Comparison of ENCODE assay signal across 4 worm cellular contexts in genomic region chrIII:8446061-8446460, ce11.
A peak's percentile ranks its signal among the peaks of the same experiment; 100 is the strongest.
TF ChIP-seq lines count a peak whose summit lies in the region.

No protein-coding gene starts in this region.

TF ChIP-seq in whole organism, L1 larva, 84 proteins besides CTCF, POLR2A, EP300 and RAD21:
- TF ChIP-seq fkh-8 (tag; optimal IDR thresholded peaks at IDR 0.05; lab: Kevin White, UChicago) (no peak), mep-1 (tag; optimal IDR thresholded peaks at IDR 0.05; lab: Kevin White, UChicago) (peak; percentile 53)

TF ChIP-seq in whole organism, L3 larva, 47 proteins besides CTCF, POLR2A, EP300 and RAD21:
- peak; percentile 81 for TF ChIP-seq ama-1 (optimal IDR thresholded peaks at IDR 0.05; lab: Kevin White, UChicago)
- no peak for TF ChIP-seq nhr-25 (tag; optimal IDR thresholded peaks at IDR 0.05; lab: Kevin White, UChicago)
- TF ChIP-seq pha-4 (tag; optimal IDR thresholded peaks at IDR 0.05; lab: Kevin White, UChicago), result peak; percentile 16
TF ChIP-seq in whole organism, L3 larva: peak in this region for 2.

TF ChIP-seq in whole organism, L4 larva, 104 proteins besides CTCF, POLR2A, EP300 and RAD21:
- TF ChIP-seq arid-1 (GFP tag; conservative IDR thresholded peaks at IDR 0.05; lab: Robert Waterston, UW) (no peak), lim-7 (GFP tag; IDR thresholded peaks at IDR 0.05; lab: Robert Waterston, UW) (peak; percentile 63), dmd-6 (GFP tag; IDR thresholded peaks at IDR 0.05; lab: Robert Waterston, UW) (peak; percentile 6; the same call in 1 of the 2 replicates), pha-4 (GFP tag; IDR thresholded peaks at IDR 0.05; lab: Robert Waterston, UW) (peak; percentile 34; the same call in 1 of the 2 replicates), pha-4 (tag; optimal IDR thresholded peaks at IDR 0.05; lab: Kevin White, UChicago) (no peak), nhr-10 (tag; optimal IDR thresholded peaks at IDR 0.05; lab: Kevin White, UChicago) (no peak), ceh-44 (GFP tag; IDR thresholded peaks at IDR 0.05; lab: Robert Waterston, UW) (no peak), F37D6.2 (tag; optimal IDR thresholded peaks at IDR 0.05; lab: Kevin White, UChicago) (no peak), nhr-48 (tag; optimal IDR thresholded peaks at IDR 0.05; lab: Kevin White, UChicago) (no peak), saeg-2 (GFP tag; IDR thresholded peaks at IDR 0.05; lab: Robert Waterston, UW) (no peak), vab-7 (GFP tag; IDR thresholded peaks at IDR 0.05; lab: Robert Waterston, UW) (no peak), nhr-25 (tag; optimal IDR thresholded peaks at IDR 0.05; lab: Kevin White, UChicago; ENCODE audit: borderline replicate concordance, insufficient read depth) (no peak), lin-39 (tag; optimal IDR thresholded peaks at IDR 0.05; lab: Kevin White, UChicago) (no peak), pqm-1 (tag; optimal IDR thresholded peaks at IDR 0.05; lab: Kevin White, UChicago) (no peak), ceh-82 (tag; optimal IDR thresholded peaks at IDR 0.05; lab: Kevin White, UChicago) (no peak), mxl-3 (GFP tag; optimal IDR thresholded peaks at IDR 0.05; lab: Kevin White, UChicago) (no peak), lin-38 (GFP tag; IDR thresholded peaks at IDR 0.05; lab: Robert Waterston, UW) (no peak), lin-29 (GFP tag; IDR thresholded peaks at IDR 0.05; lab: Robert Waterston, UW) (no peak), snpc-1.2 (GFP tag; IDR thresholded peaks at IDR 0.05; lab: Robert Waterston, UW) (0 out of 2 replicates have a peak, but pooled peaks have one; percentile 21), nhr-6 (tag; optimal IDR thresholded peaks at IDR 0.05; lab: Kevin White, UChicago) (no peak), lin-1 (GFP tag; IDR thresholded peaks at IDR 0.05; lab: Robert Waterston, UW) (0 out of 2 replicates have a peak, but pooled peaks have one; percentile 29), hmg-1.1 (GFP tag; IDR thresholded peaks at IDR 0.05; lab: Robert Waterston, UW) (no peak)
TF ChIP-seq in whole organism, L4 larva: peak in this region for 5.

TF ChIP-seq in whole organism, young adult, 124 proteins besides CTCF, POLR2A, EP300 and RAD21:
- no peak for TF ChIP-seq F33H1.4 (GFP tag; IDR thresholded peaks at IDR 0.05; lab: Robert Waterston, UW)
- no peak for TF ChIP-seq hlh-26 (GFP tag; conservative IDR thresholded peaks at IDR 0.05; lab: Robert Waterston, UW)
- no peak for TF ChIP-seq lag-1 (GFP tag; IDR thresholded peaks at IDR 0.05; lab: Robert Waterston, UW)
- no peak for TF ChIP-seq fkh-3 (tag; optimal IDR thresholded peaks at IDR 0.05; lab: Kevin White, UChicago)
- TF ChIP-seq dox-1 (GFP tag; IDR thresholded peaks at IDR 0.05; lab: Robert Waterston, UW), result no peak
- no peak for TF ChIP-seq hmg-20 (GFP tag; IDR thresholded peaks at IDR 0.05; lab: Robert Waterston, UW)
- no peak for TF ChIP-seq egrh-3 (GFP tag; IDR thresholded peaks at IDR 0.05; lab: Robert Waterston, UW)
- no peak for TF ChIP-seq tbp1 (GFP tag; optimal IDR thresholded peaks at IDR 0.05; lab: Kevin White, UChicago)
- TF ChIP-seq lin-40 (tag; optimal IDR thresholded peaks at IDR 0.05; lab: Kevin White, UChicago), result no peak
- 0 out of 2 replicates have a peak, but pooled peaks have one; percentile 2 for TF ChIP-seq B0336.3 (GFP tag; IDR thresholded peaks at IDR 0.05; lab: Robert Waterston, UW)
- no peak for TF ChIP-seq nhr-27 (tag; optimal IDR thresholded peaks at IDR 0.05; lab: Kevin White, UChicago)
- TF ChIP-seq F55B11.4 (tag; optimal IDR thresholded peaks at IDR 0.05; lab: Kevin White, UChicago; ENCODE audit: borderline replicate concordance, insufficient read depth), result no peak
- TF ChIP-seq F52B5.7 (tag; optimal IDR thresholded peaks at IDR 0.05; lab: Kevin White, UChicago), result no peak
- 0 out of 2 replicates have a peak, but pooled peaks have one; percentile 19 for TF ChIP-seq ceh-100 (GFP tag; IDR thresholded peaks at IDR 0.05; lab: Robert Waterston, UW)
- no peak for TF ChIP-seq dpff-1 (tag; optimal IDR thresholded peaks at IDR 0.05; lab: Kevin White, UChicago)
- TF ChIP-seq ceh-58 (GFP tag; IDR thresholded peaks at IDR 0.05; lab: Robert Waterston, UW), result no peak
- TF ChIP-seq zim-3 (tag; optimal IDR thresholded peaks at IDR 0.05; lab: Kevin White, UChicago), result peak; percentile 24
- TF ChIP-seq mxl-1 (tag; optimal IDR thresholded peaks at IDR 0.05; lab: Kevin White, UChicago), result no peak
- TF ChIP-seq tbx-9 (tag; optimal IDR thresholded peaks at IDR 0.05; lab: Kevin White, UChicago; ENCODE audit: borderline replicate concordance), result no peak
- TF ChIP-seq attf-6 (GFP tag; IDR thresholded peaks at IDR 0.05; lab: Robert Waterston, UW), result no peak
- no peak for TF ChIP-seq ceh-91 (GFP tag; IDR thresholded peaks at IDR 0.05; lab: Robert Waterston, UW)
- TF ChIP-seq unc-130 (GFP tag; optimal IDR thresholded peaks at IDR 0.05; lab: Kevin White, UChicago), result no peak
- TF ChIP-seq C06A6.2 (GFP tag; conservative IDR thresholded peaks at IDR 0.05; lab: Robert Waterston, UW), result no peak
- no peak for TF ChIP-seq sea-2 (GFP tag; IDR thresholded peaks at IDR 0.05; lab: Robert Waterston, UW)
- 0 out of 2 replicates have a peak, but pooled peaks have one; percentile 51 for TF ChIP-seq madf-6 (GFP tag; IDR thresholded peaks at IDR 0.05; lab: Robert Waterston, UW)
- TF ChIP-seq hmg-1.2 (GFP tag; IDR thresholded peaks at IDR 0.05; lab: Robert Waterston, UW), result no peak
- no peak for TF ChIP-seq hlh-12 (tag; optimal IDR thresholded peaks at IDR 0.05; lab: Kevin White, UChicago)
- peak; percentile 70 for TF ChIP-seq Y53G8AR.9 (GFP tag; conservative IDR thresholded peaks at IDR 0.05; lab: Robert Waterston, UW)
- TF ChIP-seq lin-54 (GFP tag; optimal IDR thresholded peaks at IDR 0.05; lab: Kevin White, UChicago), result peak; percentile 61
- no peak for TF ChIP-seq F10E7.11 (tag; optimal IDR thresholded peaks at IDR 0.05; lab: Kevin White, UChicago)
- TF ChIP-seq ztf-3 (GFP tag; optimal IDR thresholded peaks at IDR 0.05; lab: Kevin White, UChicago), result no peak
- TF ChIP-seq cebp-2 (GFP tag; IDR thresholded peaks at IDR 0.05; lab: Robert Waterston, UW), result peak; percentile 76; the same call in 1 of the 2 replicates
- TF ChIP-seq lir-1 (GFP tag; conservative IDR thresholded peaks at IDR 0.05; lab: Robert Waterston, UW), result no peak
- TF ChIP-seq mcd-1 (GFP tag; IDR thresholded peaks at IDR 0.05; lab: Robert Waterston, UW), result no peak
- no peak for TF ChIP-seq nhr-120 (GFP tag; IDR thresholded peaks at IDR 0.05; lab: Robert Waterston, UW)
- no peak for TF ChIP-seq madf-10 (tag; optimal IDR thresholded peaks at IDR 0.05; lab: Kevin White, UChicago)
- TF ChIP-seq lin-26 (GFP tag; IDR thresholded peaks at IDR 0.05; lab: Robert Waterston, UW), result no peak
- no peak for TF ChIP-seq ztf-25 (GFP tag; IDR thresholded peaks at IDR 0.05; lab: Robert Waterston, UW)
- TF ChIP-seq egl-44 (GFP tag; IDR thresholded peaks at IDR 0.05; lab: Robert Waterston, UW), result 0 out of 2 replicates have a peak, but pooled peaks have one; percentile 18
- TF ChIP-seq T26A5.8 (tag; optimal IDR thresholded peaks at IDR 0.05; lab: Kevin White, UChicago), result no peak
- peak; percentile 61; the same call in 1 of the 2 replicates for TF ChIP-seq F39B2.1 (GFP tag; IDR thresholded peaks at IDR 0.05; lab: Robert Waterston, UW)
- TF ChIP-seq C17E4.6 (GFP tag; IDR thresholded peaks at IDR 0.05; lab: Robert Waterston, UW), result no peak
- TF ChIP-seq T07F8.4 (tag; optimal IDR thresholded peaks at IDR 0.05; lab: Kevin White, UChicago), result no peak
- no peak for TF ChIP-seq atf-7 (tag; optimal IDR thresholded peaks at IDR 0.05; lab: Kevin White, UChicago)
- TF ChIP-seq madf-8 (GFP tag; conservative IDR thresholded peaks at IDR 0.05; lab: Robert Waterston, UW), result no peak
- TF ChIP-seq ceh-79 (tag; optimal IDR thresholded peaks at IDR 0.05; lab: Kevin White, UChicago), result no peak
- no peak for TF ChIP-seq cebp-1 (GFP tag; IDR thresholded peaks at IDR 0.05; lab: Robert Waterston, UW)
- TF ChIP-seq cebp-1 (tag; optimal IDR thresholded peaks at IDR 0.05; lab: Kevin White, UChicago), result no peak
- TF ChIP-seq B0019.2 (GFP tag; conservative IDR thresholded peaks at IDR 0.05; lab: Robert Waterston, UW), result no peak
- TF ChIP-seq nfyb-1 (GFP tag; IDR thresholded peaks at IDR 0.05; lab: Robert Waterston, UW), result 0 out of 2 replicates have a peak, but pooled peaks have one; percentile 22
- TF ChIP-seq ets-4 (GFP tag; optimal IDR thresholded peaks at IDR 0.05; lab: Kevin White, UChicago), result no peak
- TF ChIP-seq nhr-90 (tag; optimal IDR thresholded peaks at IDR 0.05; lab: Kevin White, UChicago), result no peak
